Worm (Caenorhabditis elegans) whole organism, L2 larva: ENCODE results near the gene C18H9.6.

ENCODE experiments used
- C34F6.9 ChIP-seq: fragments of 150-350 bp; optimal IDR thresholded peaks from 2 replicates; lab custom pipeline; 2014; ENCODE audit warnings: missing biosample characterization, missing genetic modification characterization
- F13H6.1 ChIP-seq: sonication (generic microtip); optimal IDR thresholded peaks from 2 replicates; lab custom pipeline; 2016; ENCODE audit warnings: missing genetic modification characterization, missing compliant biosample characterization
- R02D3.7 ChIP-seq: fragments of 150-350 bp; optimal IDR thresholded peaks from 2 replicates; lab custom pipeline; 2014; ENCODE audit warnings: missing biosample characterization, missing genetic modification characterization
- Y55F3AM.14 ChIP-seq: fragments of 200-800 bp; sonication (Bioruptor generic); optimal IDR thresholded peaks from 2 replicates; lab custom pipeline; 2018; ENCODE audit warnings: mild to moderate bottlenecking, missing genetic modification characterization, missing compliant biosample characterization
- alr-1 ChIP-seq: fragments of 150-350 bp; optimal IDR thresholded peaks from 2 replicates; lab custom pipeline; 2014; ENCODE audit warnings: missing biosample characterization, missing genetic modification characterization
- ama-1 ChIP-seq: fragments of 150-350 bp; optimal IDR thresholded peaks from 2 replicates; lab custom pipeline; 2018; ENCODE audit warnings: inconsistent platforms
- blmp-1 ChIP-seq: sonication (generic microtip); optimal IDR thresholded peaks from 2 replicates; lab custom pipeline; 2017; ENCODE audit warnings: missing genetic modification characterization, mild to moderate bottlenecking, missing compliant biosample characterization, antibody characterized with exemption, moderate library complexity; ENCODE audit not compliant: insufficient read depth
- ceh-16 ChIP-seq: fragments of 150-350 bp; optimal IDR thresholded peaks from 2 replicates; lab custom pipeline; 2014; ENCODE audit warnings: missing biosample characterization, missing genetic modification characterization
- ceh-82 ChIP-seq: fragments of 150-350 bp; optimal IDR thresholded peaks from 2 replicates; lab custom pipeline; 2014; ENCODE audit warnings: missing biosample characterization, missing genetic modification characterization
- crh-2 ChIP-seq: sonication (generic microtip); optimal IDR thresholded peaks from 2 replicates; lab custom pipeline; 2017; ENCODE audit warnings: missing biosample characterization, missing genetic modification characterization
- egl-27 ChIP-seq: sonication (generic microtip); optimal IDR thresholded peaks from 3 replicates; lab custom pipeline; 2017; ENCODE audit warnings: missing biosample characterization, missing genetic modification reagents, missing genetic modification characterization
- elt-1 ChIP-seq: fragments of 150-350 bp; optimal IDR thresholded peaks from 2 replicates; lab custom pipeline; 2014; ENCODE audit warnings: missing biosample characterization, missing genetic modification characterization
- elt-3 ChIP-seq: sonication (generic microtip); optimal IDR thresholded peaks from 2 replicates; lab custom pipeline; 2017; ENCODE audit warnings: missing biosample characterization, missing genetic modification characterization
- fos-1 ChIP-seq: fragments of 150-350 bp; optimal IDR thresholded peaks from 2 replicates; lab custom pipeline; 2014; ENCODE audit warnings: missing biosample characterization, missing genetic modification characterization
- gmeb-1 ChIP-seq: fragments of 150-350 bp; optimal IDR thresholded peaks from 2 replicates; lab custom pipeline; 2014; ENCODE audit warnings: missing biosample characterization, missing genetic modification characterization
- lin-11 ChIP-seq: fragments of 150-350 bp; sonication (generic microtip); optimal IDR thresholded peaks from 2 replicates; lab custom pipeline; 2014; ENCODE audit warnings: missing biosample characterization, missing genetic modification characterization, inconsistent platforms, mixed read lengths
- lin-13 ChIP-seq: fragments of 150-350 bp; optimal IDR thresholded peaks from 2 replicates; lab custom pipeline; 2014; ENCODE audit warnings: missing biosample characterization, missing genetic modification reagents, missing genetic modification characterization
- lin-39 ChIP-seq: fragments of 150-350 bp; optimal IDR thresholded peaks from 2 replicates; lab custom pipeline; 2014; ENCODE audit warnings: missing biosample characterization, missing genetic modification reagents, missing genetic modification characterization
- lsy-2 ChIP-seq, 2 experiments: fragments of 150-350 bp in 1 of 2; sonication (generic microtip) in 1 of 2; optimal IDR thresholded peaks; 2 replicates each; lab custom pipeline; 2014 to 2017; ENCODE audit warnings: missing biosample characterization in 2 of 2, missing genetic modification characterization in 2 of 2
- mab-5 ChIP-seq: fragments of 150-350 bp; optimal IDR thresholded peaks from 2 replicates; lab custom pipeline; 2014; ENCODE audit warnings: missing biosample characterization, missing genetic modification characterization
- mdl-1 ChIP-seq, 2 experiments: fragments of 150-350 bp in 1 of 2; sonication (generic microtip) in 1 of 2; optimal IDR thresholded peaks; 2 replicates each; lab custom pipeline; 2017; ENCODE audit warnings: missing biosample characterization in 2 of 2, missing genetic modification characterization in 2 of 2
- nhr-11 ChIP-seq: fragments of 150-350 bp; optimal IDR thresholded peaks from 2 replicates; lab custom pipeline; 2014; ENCODE audit warnings: missing biosample characterization, missing genetic modification characterization
- nhr-12 ChIP-seq: fragments of 150-350 bp; optimal IDR thresholded peaks from 2 replicates; lab custom pipeline; 2014; ENCODE audit warnings: missing biosample characterization, missing genetic modification characterization
- nhr-129 ChIP-seq: fragments of 150-350 bp; optimal IDR thresholded peaks from 2 replicates; lab custom pipeline; 2014; ENCODE audit warnings: missing biosample characterization, missing genetic modification characterization
- nhr-21 ChIP-seq: fragments of 150-350 bp; optimal IDR thresholded peaks from 2 replicates; lab custom pipeline; 2014; ENCODE audit warnings: missing biosample characterization, missing genetic modification characterization
- nhr-23 ChIP-seq: fragments of 150-350 bp; optimal IDR thresholded peaks from 2 replicates; lab custom pipeline; 2014; ENCODE audit warnings: missing biosample characterization, missing genetic modification reagents, missing genetic modification characterization
- nhr-237 ChIP-seq: fragments of 150-350 bp; optimal IDR thresholded peaks from 2 replicates; lab custom pipeline; 2014; ENCODE audit warnings: missing biosample characterization, missing genetic modification characterization
- nhr-77 ChIP-seq: fragments of 150-350 bp; optimal IDR thresholded peaks from 2 replicates; lab custom pipeline; 2014; ENCODE audit warnings: missing biosample characterization, missing genetic modification characterization
- peb-1 ChIP-seq: fragments of 150-350 bp; optimal IDR thresholded peaks from 2 replicates; lab custom pipeline; 2014; ENCODE audit warnings: missing biosample characterization, missing genetic modification characterization
- sem-4 ChIP-seq: fragments of 150-350 bp; optimal IDR thresholded peaks from 2 replicates; lab custom pipeline; 2014; ENCODE audit warnings: missing biosample characterization, missing genetic modification reagents, missing genetic modification characterization
- skn-1 ChIP-seq: sonication (generic microtip); optimal IDR thresholded peaks from 2 replicates; lab custom pipeline; 2017; ENCODE audit warnings: missing biosample characterization, missing genetic modification characterization
- sma-3 ChIP-seq: sonication (generic microtip); optimal IDR thresholded peaks from 2 replicates; lab custom pipeline; 2016; ENCODE audit warnings: missing genetic modification reagents, missing genetic modification characterization, missing compliant biosample characterization
- sma-9 ChIP-seq, 2 experiments: fragments of 150-350 bp in 1 of 2; sonication (generic microtip) in 1 of 2; optimal IDR thresholded peaks; 2 replicates each; lab custom pipeline; 2014 to 2016; ENCODE audit warnings: missing genetic modification characterization in 2 of 2, mild to moderate bottlenecking in 1 of 2, missing biosample characterization in 1 of 2, missing compliant biosample characterization in 1 of 2, missing genetic modification reagents in 1 of 2, moderate library complexity in 1 of 2
- unc-39 ChIP-seq: fragments of 150-350 bp; optimal IDR thresholded peaks from 2 replicates; lab custom pipeline; 2014; ENCODE audit warnings: missing biosample characterization, missing genetic modification characterization
- unc-62 ChIP-seq: fragments of 150-350 bp; optimal IDR thresholded peaks from 2 replicates; lab custom pipeline; 2014; ENCODE audit warnings: missing biosample characterization, missing genetic modification reagents, missing genetic modification characterization
- zag-1 ChIP-seq: fragments of 150-350 bp; optimal IDR thresholded peaks from 2 replicates; lab custom pipeline; 2014; ENCODE audit warnings: missing biosample characterization, missing genetic modification characterization
- ztf-11 ChIP-seq: sonication (generic microtip); optimal IDR thresholded peaks from 2 replicates; lab custom pipeline; 2017; ENCODE audit warnings: missing biosample characterization, missing genetic modification characterization

Gene C18H9.6

ce11 chrII:6742614-6743013 lies 41.2 kb upstream of the C18H9.6 start, which contains the start of gene F41G3.6:
Gene F41G3.6 (plus strand): TSS chrII:6742914.
- TF ChIP-seq R02D3.7 (tag; lab: Kevin White, UChicago) (no peak), sma-9 (GFP tag; optimal IDR thresholded peaks at IDR 0.05; lab: Kevin White, UChicago) (no peak), sma-9 (tag; optimal IDR thresholded peaks at IDR 0.05; lab: Kevin White, UChicago) (no peak), Y55F3AM.14 (GFP tag; lab: Kevin White, UChicago) (no peak), sem-4 (tag; lab: Kevin White, UChicago) (no peak), lin-13 (GFP tag; lab: Kevin White, UChicago) (no peak), nhr-11 (no peak), unc-62 (GFP tag; lab: Kevin White, UChicago) (no peak), skn-1 (tag; lab: Kevin White, UChicago) (no peak), peb-1 (no peak), ztf-11 (tag; lab: Kevin White, UChicago) (no peak), ceh-82 (tag; lab: Kevin White, UChicago) (no peak), blmp-1 (tag; lab: Kevin White, UChicago) (no peak), lin-39 (tag; lab: Kevin White, UChicago) (no peak), nhr-129 (tag; lab: Kevin White, UChicago) (no peak), ceh-16 (tag; lab: Kevin White, UChicago) (no peak), nhr-12 (tag; lab: Kevin White, UChicago) (no peak), gmeb-1 (tag; lab: Kevin White, UChicago) (no peak), elt-3 (no peak), nhr-21 (tag; lab: Kevin White, UChicago) (no peak), mab-5 (tag; lab: Kevin White, UChicago) (no peak)

- TF ChIP-seq nhr-21 (tag; lab: Kevin White, UChicago) (peak; percentile 13), Y55F3AM.14 (GFP tag; lab: Kevin White, UChicago) (no peak), nhr-129 (tag; lab: Kevin White, UChicago) (peak; percentile 65), egl-27 (no peak), C34F6.9 (tag; lab: Kevin White, UChicago) (peak; percentile 68), unc-39 (tag; lab: Kevin White, UChicago) (no peak), sma-3 (GFP tag; lab: Kevin White, UChicago) (peak; percentile 57), sma-9 (GFP tag; optimal IDR thresholded peaks at IDR 0.05; lab: Kevin White, UChicago) (peak; percentile 33), sma-9 (tag; optimal IDR thresholded peaks at IDR 0.05; lab: Kevin White, UChicago) (no peak), nhr-12 (tag; lab: Kevin White, UChicago) (no peak), ama-1 (no peak), ceh-82 (tag; lab: Kevin White, UChicago) (no peak), nhr-11 (no peak), fos-1 (tag; lab: Kevin White, UChicago) (peak; percentile 32), mdl-1 (tag; optimal IDR thresholded peaks at IDR 0.05; lab: Kevin White, UChicago) (no peak), elt-1 (tag; lab: Kevin White, UChicago) (no peak), nhr-23 (tag; lab: Kevin White, UChicago) (no peak), crh-2 (tag; lab: Kevin White, UChicago) (peak; percentile 48), zag-1 (tag; lab: Kevin White, UChicago) (peak; percentile 7), lin-13 (GFP tag; lab: Kevin White, UChicago) (peak; percentile 54), elt-3 (no peak), lsy-2 (tag; optimal IDR thresholded peaks at IDR 0.05; lab: Kevin White, UChicago) (peak in 1 of 2 experiments; percentile 71), F13H6.1 (tag; lab: Kevin White, UChicago) (peak; percentile 20)
- TF ChIP-seq, all 48 proteins: peak for 11
These were observed 40.0 kb upstream of the C18H9.6 start, which contains the start of gene exos-8 for ce11 chrII:6741428-6741827. Gene exos-8 (plus strand): TSS chrII:6741691.

- TF ChIP-seq nhr-77 (tag; lab: Kevin White, UChicago) (no peak), nhr-237 (tag; lab: Kevin White, UChicago) (no peak), elt-3 (no peak), alr-1 (tag; lab: Kevin White, UChicago) (no peak), sma-9 (GFP tag; optimal IDR thresholded peaks at IDR 0.05; lab: Kevin White, UChicago) (no peak), sma-9 (tag; optimal IDR thresholded peaks at IDR 0.05; lab: Kevin White, UChicago) (no peak), R02D3.7 (tag; lab: Kevin White, UChicago) (no peak), C34F6.9 (tag; lab: Kevin White, UChicago) (no peak), lin-11 (tag; lab: Kevin White, UChicago) (no peak), gmeb-1 (tag; lab: Kevin White, UChicago) (no peak), nhr-129 (tag; lab: Kevin White, UChicago) (no peak), ztf-11 (tag; lab: Kevin White, UChicago) (no peak), ceh-16 (tag; lab: Kevin White, UChicago) (no peak), nhr-23 (tag; lab: Kevin White, UChicago) (no peak), lsy-2 (tag; optimal IDR thresholded peaks at IDR 0.05; lab: Kevin White, UChicago) (no peak), nhr-21 (tag; lab: Kevin White, UChicago) (no peak), sem-4 (tag; lab: Kevin White, UChicago) (no peak), elt-1 (tag; lab: Kevin White, UChicago) (no peak)
- TF ChIP-seq, all 48 proteins: peak for 0
These were observed 35.2 kb upstream of the C18H9.6 start, which contains the start of gene T14B4.1 for ce11 chrII:6736604-6737003. Gene T14B4.1 (plus strand): TSS chrII:6736904.
